Worm (Caenorhabditis elegans): Measurements from ENCODE around the gene vha-4.

vha-4 gene

DNA sequence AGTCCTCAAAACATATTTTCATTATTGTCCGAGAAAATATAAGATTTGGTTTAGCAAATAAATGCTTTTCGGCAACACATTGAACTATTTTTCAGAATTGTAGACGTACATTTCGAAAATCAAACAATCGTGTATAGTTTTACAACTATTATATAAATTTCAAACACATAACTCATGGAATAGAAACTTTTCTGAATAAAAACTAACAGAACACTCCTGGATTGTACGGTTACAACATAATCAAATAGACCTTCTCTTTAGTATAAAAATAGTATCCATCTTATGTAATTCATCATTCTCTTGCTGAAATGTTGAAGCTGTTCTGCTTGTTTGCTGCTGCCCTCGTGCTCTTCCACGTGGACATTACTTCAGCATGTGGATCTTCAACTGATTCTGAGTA lies 31.9 kb upstream of the vha-4 start, which contains the start of gene ZK675.4:
Gene ZK675.4 (plus strand): TSS at position 301 of the 400 bp plus-strand sequence.
- TF ChIP-seq nhr-28 (tag; optimal IDR thresholded peaks at IDR 0.05) = no peak
- TF ChIP-seq pqm-1 (tag; optimal IDR thresholded peaks at IDR 0.05) = no peak
- no peak for TF ChIP-seq nhr-12 (tag; optimal IDR thresholded peaks at IDR 0.05)
- no peak for TF ChIP-seq ceh-63 (GFP tag; optimal IDR thresholded peaks at IDR 0.05)
- no peak for TF ChIP-seq tlp-1 (tag; optimal IDR thresholded peaks at IDR 0.05)
- TF ChIP-seq nhr-85 (tag) = no peak
- TF ChIP-seq nhr-76 (tag; optimal IDR thresholded peaks at IDR 0.05) = no peak
- TF ChIP-seq nhr-71 (tag; optimal IDR thresholded peaks at IDR 0.05) = no peak
- TF ChIP-seq isw-1 (GFP tag; IDR thresholded peaks at IDR 0.05) = no peak
- no peak for TF ChIP-seq elt-3 (tag; optimal IDR thresholded peaks at IDR 0.05)
- no peak for TF ChIP-seq xbp-1 (tag; optimal IDR thresholded peaks at IDR 0.05)
- no peak for TF ChIP-seq unc-130 (tag; optimal IDR thresholded peaks at IDR 0.05)
- TF ChIP-seq hlh-17 (GFP tag; optimal IDR thresholded peaks at IDR 0.05; ENCODE audit: borderline replicate concordance) = no peak
- no peak for TF ChIP-seq aha-1 (tag; optimal IDR thresholded peaks at IDR 0.05)
- no peak for TF ChIP-seq nhr-90 (tag; optimal IDR thresholded peaks at IDR 0.05; ENCODE audit: poor library complexity)

DNA sequence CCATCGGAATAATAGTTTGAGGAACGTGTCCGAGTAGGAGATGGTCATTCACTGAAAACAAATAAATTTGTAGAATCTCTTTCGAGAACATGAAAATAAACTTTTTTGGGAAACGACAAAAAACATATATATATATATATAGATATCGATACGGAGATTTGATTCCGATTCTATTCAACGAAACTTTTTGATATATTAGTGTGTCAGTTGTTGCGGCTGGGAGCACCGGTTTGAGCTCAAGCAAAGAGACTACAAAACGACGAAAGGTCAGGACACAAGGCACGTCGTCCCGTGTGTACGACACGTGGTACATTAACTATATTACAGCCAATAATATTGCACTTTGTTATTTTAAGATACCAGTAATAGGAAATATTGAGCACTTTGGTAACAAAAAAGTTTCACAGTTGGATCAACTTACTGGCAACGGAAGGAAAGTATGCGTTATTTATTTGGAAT lies 28.5 kb upstream of the vha-4 start, which contains the start of gene best-23:
Gene best-23 (minus strand): TSS at position 51 of the 459 bp plus-strand sequence.
- TF ChIP-seq snu-23 (GFP tag; optimal IDR thresholded peaks at IDR 0.05) (peak; percentile 28), ceh-82 (tag; optimal IDR thresholded peaks at IDR 0.05) (no peak), lin-14 (GFP tag; optimal IDR thresholded peaks at IDR 0.05) (peak; percentile 66), rnt-1 (tag; optimal IDR thresholded peaks at IDR 0.05) (peak; percentile 63), ceh-90 (tag; optimal IDR thresholded peaks at IDR 0.05) (no peak), C34B4.2 (tag; optimal IDR thresholded peaks at IDR 0.05) (no peak), nhr-19 (GFP tag; conservative IDR thresholded peaks at IDR 0.05) (peak; percentile 61), pax-3 (tag; optimal IDR thresholded peaks at IDR 0.05) (no peak), nhr-71 (tag; optimal IDR thresholded peaks at IDR 0.05) (peak; percentile 76), mef-2 (tag; optimal IDR thresholded peaks at IDR 0.05) (no peak), lsy-2 (tag; optimal IDR thresholded peaks at IDR 0.05) (peak; percentile 2 to 26), lin-15B (tag; optimal IDR thresholded peaks at IDR 0.05) (no peak), nhr-20 (tag; optimal IDR thresholded peaks at IDR 0.05) (peak; percentile 44), dpl-1 (GFP tag; optimal IDR thresholded peaks at IDR 0.05) (no peak), sup-37 (GFP tag; optimal IDR thresholded peaks at IDR 0.05) (no peak), ceh-63 (GFP tag; optimal IDR thresholded peaks at IDR 0.05) (no peak), sox-4 (tag; optimal IDR thresholded peaks at IDR 0.05) (no peak), mep-1 (tag; optimal IDR thresholded peaks at IDR 0.05) (no peak), ztf-4 (tag; optimal IDR thresholded peaks at IDR 0.05) (peak; percentile 36)

DNA sequence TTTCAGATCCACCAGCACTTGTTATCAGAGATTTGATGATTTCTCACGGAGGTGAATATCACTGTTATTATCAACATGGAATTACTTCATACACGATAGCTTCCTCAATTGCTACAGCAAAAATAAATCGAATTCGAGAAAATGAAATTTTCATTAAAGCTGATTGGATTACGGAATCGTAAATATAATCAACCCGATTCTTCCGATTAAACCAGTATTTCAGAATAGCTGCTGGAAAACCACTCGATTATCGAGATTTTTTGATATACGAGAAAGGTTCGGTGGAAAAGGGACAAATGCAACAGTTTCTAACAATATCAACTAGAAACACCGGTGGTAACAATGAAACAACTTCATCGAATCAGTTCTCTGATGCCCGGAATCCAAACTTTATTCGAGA lies 22.9 kb upstream of the vha-4 start:
- TF ChIP-seq efl-1 (optimal IDR thresholded peaks at IDR 0.05) (no peak), efl-1 (GFP tag; optimal IDR thresholded peaks at IDR 0.05 in 1 of 2) (peak in 1 of 2 experiments; percentile 90), unc-62 (GFP tag; optimal IDR thresholded peaks at IDR 0.05) (no peak)

DNA sequence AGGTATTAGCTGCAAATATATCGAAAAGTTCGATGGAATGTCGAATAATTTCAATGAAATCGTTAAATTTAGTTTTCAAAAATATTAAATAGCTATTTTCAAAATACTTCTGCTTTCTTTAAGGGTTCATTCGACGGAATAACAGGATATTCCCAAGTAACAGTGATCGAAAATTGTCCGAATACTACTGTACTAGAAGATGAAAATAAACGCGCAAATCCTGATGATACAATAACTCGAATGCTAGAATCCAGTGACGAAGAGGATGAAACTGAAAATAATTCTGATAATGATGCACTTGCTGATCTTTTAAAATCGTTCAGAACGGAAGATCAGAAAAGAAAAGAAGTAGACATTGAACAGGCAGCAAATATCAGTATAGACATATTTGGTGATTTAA lies 21.6 kb upstream of the vha-4 start:
- TF ChIP-seq snu-23 (GFP tag; optimal IDR thresholded peaks at IDR 0.05) (no peak), lin-13 (GFP tag; optimal IDR thresholded peaks at IDR 0.05) (no peak), C34B4.2 (tag; optimal IDR thresholded peaks at IDR 0.05) (no peak), zip-4 (GFP tag; optimal IDR thresholded peaks at IDR 0.05) (no peak)
